Worm (Caenorhabditis elegans): ENCODE measurements around the gene C55C3.6.

ce11 chrIV:5682547-5683234 lies at the start of gene C55C3.6, which contains the start of gene C55C3.7:
- TF ChIP-seq hmbx-1 (tag; optimal IDR thresholded peaks at IDR 0.05) (no peak), sea-1 (GFP tag; conservative IDR thresholded peaks at IDR 0.05) (no peak), B0310.2 (tag; optimal IDR thresholded peaks at IDR 0.05) (no peak), aly-1 (tag; optimal IDR thresholded peaks at IDR 0.05) (no peak), scrt-1 (GFP tag; IDR thresholded peaks at IDR 0.05) (no peak)

Measured in whole organism, early embryonic.